Worm (Caenorhabditis elegans) whole organism, L2 larva: Measurements from ENCODE around the gene gpa-4.
A peak's percentile ranks its signal among the peaks of the same experiment; 100 is the strongest.

ENCODE experiments used
- C34F6.9 ChIP-seq: fragments of 150-350 bp; optimal IDR thresholded peaks from 2 replicates; lab custom pipeline; 2014; ENCODE audit warnings: missing biosample characterization, missing genetic modification characterization
- F13H6.1 ChIP-seq: sonication (generic microtip); optimal IDR thresholded peaks from 2 replicates; lab custom pipeline; 2016; ENCODE audit warnings: missing genetic modification characterization, missing compliant biosample characterization
- R02D3.7 ChIP-seq: fragments of 150-350 bp; optimal IDR thresholded peaks from 2 replicates; lab custom pipeline; 2014; ENCODE audit warnings: missing biosample characterization, missing genetic modification characterization
- Y55F3AM.14 ChIP-seq: fragments of 200-800 bp; sonication (Bioruptor generic); optimal IDR thresholded peaks from 2 replicates; lab custom pipeline; 2018; ENCODE audit warnings: mild to moderate bottlenecking, missing genetic modification characterization, missing compliant biosample characterization
- ZK546.5 ChIP-seq: sonication (generic microtip); optimal IDR thresholded peaks from 2 replicates; lab custom pipeline; 2017; ENCODE audit warnings: missing biosample characterization, missing genetic modification characterization
- alr-1 ChIP-seq: fragments of 150-350 bp; optimal IDR thresholded peaks from 2 replicates; lab custom pipeline; 2014; ENCODE audit warnings: missing biosample characterization, missing genetic modification characterization
- aly-2 ChIP-seq: fragments of 150-350 bp; optimal IDR thresholded peaks from 2 replicates; lab custom pipeline; 2014; ENCODE audit warnings: missing biosample characterization, missing genetic modification characterization
- ama-1 ChIP-seq: fragments of 150-350 bp; optimal IDR thresholded peaks from 2 replicates; lab custom pipeline; 2018; ENCODE audit warnings: inconsistent platforms
- blmp-1 ChIP-seq: sonication (generic microtip); optimal IDR thresholded peaks from 2 replicates; lab custom pipeline; 2017; ENCODE audit warnings: missing genetic modification characterization, mild to moderate bottlenecking, missing compliant biosample characterization, antibody characterized with exemption, moderate library complexity; ENCODE audit not compliant: insufficient read depth
- ceh-16 ChIP-seq: fragments of 150-350 bp; optimal IDR thresholded peaks from 2 replicates; lab custom pipeline; 2014; ENCODE audit warnings: missing biosample characterization, missing genetic modification characterization
- ceh-82 ChIP-seq: fragments of 150-350 bp; optimal IDR thresholded peaks from 2 replicates; lab custom pipeline; 2014; ENCODE audit warnings: missing biosample characterization, missing genetic modification characterization
- crh-2 ChIP-seq: sonication (generic microtip); optimal IDR thresholded peaks from 2 replicates; lab custom pipeline; 2017; ENCODE audit warnings: missing biosample characterization, missing genetic modification characterization
- dmd-4 ChIP-seq: sonication (generic microtip); optimal IDR thresholded peaks from 2 replicates; lab custom pipeline; 2017; ENCODE audit warnings: missing biosample characterization, missing genetic modification characterization
- egl-27 ChIP-seq: sonication (generic microtip); optimal IDR thresholded peaks from 3 replicates; lab custom pipeline; 2017; ENCODE audit warnings: missing biosample characterization, missing genetic modification reagents, missing genetic modification characterization
- elt-1 ChIP-seq: fragments of 150-350 bp; optimal IDR thresholded peaks from 2 replicates; lab custom pipeline; 2014; ENCODE audit warnings: missing biosample characterization, missing genetic modification characterization
- elt-3 ChIP-seq: sonication (generic microtip); optimal IDR thresholded peaks from 2 replicates; lab custom pipeline; 2017; ENCODE audit warnings: missing biosample characterization, missing genetic modification characterization
- fos-1 ChIP-seq: fragments of 150-350 bp; optimal IDR thresholded peaks from 2 replicates; lab custom pipeline; 2014; ENCODE audit warnings: missing biosample characterization, missing genetic modification characterization
- gmeb-1 ChIP-seq: fragments of 150-350 bp; optimal IDR thresholded peaks from 2 replicates; lab custom pipeline; 2014; ENCODE audit warnings: missing biosample characterization, missing genetic modification characterization
- lin-11 ChIP-seq: fragments of 150-350 bp; sonication (generic microtip); optimal IDR thresholded peaks from 2 replicates; lab custom pipeline; 2014; ENCODE audit warnings: missing biosample characterization, missing genetic modification characterization, inconsistent platforms, mixed read lengths
- lin-13 ChIP-seq: fragments of 150-350 bp; optimal IDR thresholded peaks from 2 replicates; lab custom pipeline; 2014; ENCODE audit warnings: missing biosample characterization, missing genetic modification reagents, missing genetic modification characterization
- lin-39 ChIP-seq: fragments of 150-350 bp; optimal IDR thresholded peaks from 2 replicates; lab custom pipeline; 2014; ENCODE audit warnings: missing biosample characterization, missing genetic modification reagents, missing genetic modification characterization
- mab-5 ChIP-seq: fragments of 150-350 bp; optimal IDR thresholded peaks from 2 replicates; lab custom pipeline; 2014; ENCODE audit warnings: missing biosample characterization, missing genetic modification characterization
- mbf-1 ChIP-seq: sonication (generic microtip); optimal IDR thresholded peaks from 2 replicates; lab custom pipeline; 2017; ENCODE audit warnings: missing biosample characterization, missing genetic modification characterization
- mdl-1 ChIP-seq, 2 experiments: fragments of 150-350 bp in 1 of 2; sonication (generic microtip) in 1 of 2; optimal IDR thresholded peaks; 2 replicates each; lab custom pipeline; 2017; ENCODE audit warnings: missing biosample characterization in 2 of 2, missing genetic modification characterization in 2 of 2
- nhr-10 ChIP-seq: sonication (generic microtip); optimal IDR thresholded peaks from 2 replicates; lab custom pipeline; 2017; ENCODE audit warnings: missing biosample characterization, missing genetic modification characterization
- nhr-11 ChIP-seq: fragments of 150-350 bp; optimal IDR thresholded peaks from 2 replicates; lab custom pipeline; 2014; ENCODE audit warnings: missing biosample characterization, missing genetic modification characterization
- nhr-12 ChIP-seq: fragments of 150-350 bp; optimal IDR thresholded peaks from 2 replicates; lab custom pipeline; 2014; ENCODE audit warnings: missing biosample characterization, missing genetic modification characterization
- nhr-129 ChIP-seq: fragments of 150-350 bp; optimal IDR thresholded peaks from 2 replicates; lab custom pipeline; 2014; ENCODE audit warnings: missing biosample characterization, missing genetic modification characterization
- nhr-21 ChIP-seq: fragments of 150-350 bp; optimal IDR thresholded peaks from 2 replicates; lab custom pipeline; 2014; ENCODE audit warnings: missing biosample characterization, missing genetic modification characterization
- nhr-23 ChIP-seq: fragments of 150-350 bp; optimal IDR thresholded peaks from 2 replicates; lab custom pipeline; 2014; ENCODE audit warnings: missing biosample characterization, missing genetic modification reagents, missing genetic modification characterization
- nhr-25 ChIP-seq: fragments of 150-350 bp; sonication (generic microtip); optimal IDR thresholded peaks from 3 replicates; lab custom pipeline; 2014; ENCODE audit warnings: missing biosample characterization, missing genetic modification characterization
- nhr-6 ChIP-seq: fragments of 150-350 bp; optimal IDR thresholded peaks from 2 replicates; lab custom pipeline; 2014; ENCODE audit warnings: missing biosample characterization, missing genetic modification characterization
- nhr-77 ChIP-seq: fragments of 150-350 bp; optimal IDR thresholded peaks from 2 replicates; lab custom pipeline; 2014; ENCODE audit warnings: missing biosample characterization, missing genetic modification characterization
- peb-1 ChIP-seq: fragments of 150-350 bp; optimal IDR thresholded peaks from 2 replicates; lab custom pipeline; 2014; ENCODE audit warnings: missing biosample characterization, missing genetic modification characterization
- sem-4 ChIP-seq: fragments of 150-350 bp; optimal IDR thresholded peaks from 2 replicates; lab custom pipeline; 2014; ENCODE audit warnings: missing biosample characterization, missing genetic modification reagents, missing genetic modification characterization
- skn-1 ChIP-seq: sonication (generic microtip); optimal IDR thresholded peaks from 2 replicates; lab custom pipeline; 2017; ENCODE audit warnings: missing biosample characterization, missing genetic modification characterization
- sma-3 ChIP-seq: sonication (generic microtip); optimal IDR thresholded peaks from 2 replicates; lab custom pipeline; 2016; ENCODE audit warnings: missing genetic modification reagents, missing genetic modification characterization, missing compliant biosample characterization
- sma-9 ChIP-seq, 2 experiments: fragments of 150-350 bp in 1 of 2; sonication (generic microtip) in 1 of 2; optimal IDR thresholded peaks; 2 replicates each; lab custom pipeline; 2014 to 2016; ENCODE audit warnings: missing genetic modification characterization in 2 of 2, mild to moderate bottlenecking in 1 of 2, missing biosample characterization in 1 of 2, missing compliant biosample characterization in 1 of 2, missing genetic modification reagents in 1 of 2, moderate library complexity in 1 of 2
- snpc-4 ChIP-seq: fragments of 150-350 bp; optimal IDR thresholded peaks from 2 replicates; lab custom pipeline; 2014; ENCODE audit warnings: missing biosample characterization, missing genetic modification characterization
- unc-39 ChIP-seq: fragments of 150-350 bp; optimal IDR thresholded peaks from 2 replicates; lab custom pipeline; 2014; ENCODE audit warnings: missing biosample characterization, missing genetic modification characterization
- unc-62 ChIP-seq: fragments of 150-350 bp; optimal IDR thresholded peaks from 2 replicates; lab custom pipeline; 2014; ENCODE audit warnings: missing biosample characterization, missing genetic modification reagents, missing genetic modification characterization
- zag-1 ChIP-seq: fragments of 150-350 bp; optimal IDR thresholded peaks from 2 replicates; lab custom pipeline; 2014; ENCODE audit warnings: missing biosample characterization, missing genetic modification characterization
- ztf-1 ChIP-seq: fragments of 200-800 bp; sonication (Bioruptor generic); conservative IDR thresholded peaks from 2 replicates; pipeline ENCODE4 v1.3.6; 2022; ENCODE audit warnings: missing genetic modification characterization, missing compliant biosample characterization
- ztf-11 ChIP-seq: sonication (generic microtip); optimal IDR thresholded peaks from 2 replicates; lab custom pipeline; 2017; ENCODE audit warnings: missing biosample characterization, missing genetic modification characterization
- ztf-4 ChIP-seq: fragments of 150-350 bp; optimal IDR thresholded peaks from 2 replicates; lab custom pipeline; 2014; ENCODE audit warnings: missing biosample characterization, missing genetic modification characterization

Gene gpa-4

DNA sequence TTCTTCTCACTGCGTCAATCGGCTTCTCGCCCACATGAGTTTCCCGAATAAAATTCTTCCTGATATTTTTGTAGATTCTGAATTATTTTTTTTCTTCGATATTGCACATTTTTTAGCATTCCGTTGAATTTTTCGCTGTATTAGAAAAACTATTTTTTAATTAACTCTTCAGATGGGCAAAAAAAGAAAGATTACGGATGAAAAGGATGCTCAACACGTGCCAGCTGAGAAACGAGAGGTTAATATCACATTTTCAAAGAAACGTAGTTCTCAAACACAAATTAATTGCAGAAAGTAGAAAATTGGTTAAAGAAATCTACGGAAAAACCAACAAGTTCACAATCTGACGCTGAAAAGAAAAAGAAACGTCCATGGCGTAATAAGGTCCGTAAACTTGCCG is 5.1 kb upstream of the gpa-4 start, which contains the start of gene rrp-8:
Gene rrp-8 (plus strand): TSS at position 173 of the 400 bp plus-strand sequence.
- TF ChIP-seq ceh-82 (tag; lab: Kevin White, UChicago) = no peak
- no peak for TF ChIP-seq ceh-16 (tag; lab: Kevin White, UChicago)
- no peak for TF ChIP-seq elt-3
- no peak for TF ChIP-seq nhr-12 (tag; lab: Kevin White, UChicago)
- TF ChIP-seq nhr-10 (tag; lab: Kevin White, UChicago) = no peak
- TF ChIP-seq skn-1 (tag; lab: Kevin White, UChicago) = no peak
- no peak for TF ChIP-seq elt-1 (tag; lab: Kevin White, UChicago)
- no peak for TF ChIP-seq C34F6.9 (tag; lab: Kevin White, UChicago)
- no peak for TF ChIP-seq nhr-77 (tag; lab: Kevin White, UChicago)
- TF ChIP-seq blmp-1 = no peak
- TF ChIP-seq, all 48 proteins: peak for 0

- TF ChIP-seq nhr-12 (tag; lab: Kevin White, UChicago) (no peak), dmd-4 (no peak), mbf-1 (tag; lab: Kevin White, UChicago) (no peak), fos-1 (peak; percentile 96)
- TF ChIP-seq, all 48 proteins: peak for 1
Observed at ce11 chrIV:408892-409291, 7.4 kb downstream of the gpa-4 start.

DNA sequence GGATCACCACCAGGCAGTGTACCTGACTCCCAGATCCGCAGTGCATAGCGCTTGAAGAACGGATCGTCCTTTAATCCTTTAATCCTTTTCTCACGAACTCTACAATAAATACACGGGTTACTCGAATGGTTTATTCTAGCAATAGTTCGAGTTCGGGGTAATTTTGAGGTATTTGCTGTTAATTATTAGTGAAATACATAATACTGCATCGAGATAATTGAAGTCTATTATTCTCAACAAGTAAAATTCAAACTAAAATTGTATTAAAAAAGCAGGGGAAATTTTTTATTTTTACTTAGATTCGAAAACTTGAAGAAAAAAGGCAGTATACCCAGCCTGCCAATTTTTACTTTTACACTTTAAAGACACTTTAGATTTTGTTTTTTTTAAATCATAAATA is 8.4 kb downstream of the gpa-4 start, which contains the start of gene kgb-1:
Gene kgb-1 (minus strand): TSS at position 101 of the 400 bp plus-strand sequence.
- TF ChIP-seq nhr-11 (no peak), Y55F3AM.14 (GFP tag; lab: Kevin White, UChicago) (no peak), peb-1 (tag; lab: Kevin White, UChicago) (no peak), snpc-4 (tag; lab: Kevin White, UChicago) (no peak), nhr-23 (tag; lab: Kevin White, UChicago) (no peak), gmeb-1 (tag; lab: Kevin White, UChicago) (no peak), nhr-10 (tag; lab: Kevin White, UChicago) (no peak), crh-2 (tag; lab: Kevin White, UChicago) (no peak), alr-1 (tag; lab: Kevin White, UChicago) (no peak), R02D3.7 (tag; lab: Kevin White, UChicago) (no peak), nhr-77 (tag; lab: Kevin White, UChicago) (no peak), sma-9 (GFP tag; optimal IDR thresholded peaks at IDR 0.05; lab: Kevin White, UChicago) (no peak), sma-9 (tag; optimal IDR thresholded peaks at IDR 0.05; lab: Kevin White, UChicago) (no peak), lin-13 (GFP tag; lab: Kevin White, UChicago) (no peak), nhr-129 (tag; lab: Kevin White, UChicago) (no peak), sem-4 (tag; lab: Kevin White, UChicago) (no peak), mdl-1 (tag; optimal IDR thresholded peaks at IDR 0.05; lab: Kevin White, UChicago) (no peak), F13H6.1 (tag; lab: Kevin White, UChicago) (no peak), mab-5 (tag; lab: Kevin White, UChicago) (no peak), nhr-12 (tag; lab: Kevin White, UChicago) (no peak), nhr-25 (no peak)

ce11 chrIV:410420-410891 is 9.0 kb downstream of the gpa-4 start, which contains the start of gene T07A9.12:
Gene T07A9.12, plus strand, starts transcription at chrIV:410867.
- TF ChIP-seq ama-1 (lab: Kevin White, UChicago) = no peak
- TF ChIP-seq crh-2 (tag; lab: Kevin White, UChicago) = peak; percentile 91
- TF ChIP-seq nhr-77 (tag; lab: Kevin White, UChicago) = no peak
- no peak for TF ChIP-seq ZK546.5
- peak; percentile 77 for TF ChIP-seq fos-1
- no peak for TF ChIP-seq lin-11 (tag; lab: Kevin White, UChicago)
- TF ChIP-seq nhr-129 (tag; lab: Kevin White, UChicago) = peak; percentile 83
- TF ChIP-seq ztf-4 (tag; lab: Kevin White, UChicago) = no peak
- TF ChIP-seq ztf-1 (GFP tag; lab: Robert Waterston, UW) = no peak
- peak; percentile 79 for TF ChIP-seq sma-3 (GFP tag; lab: Kevin White, UChicago)
- TF ChIP-seq ceh-16 (tag; lab: Kevin White, UChicago) = no peak
- TF ChIP-seq mdl-1 (tag; optimal IDR thresholded peaks at IDR 0.05; lab: Kevin White, UChicago) = no peak
- no peak for TF ChIP-seq skn-1 (tag; lab: Kevin White, UChicago)
- TF ChIP-seq F13H6.1 (tag; lab: Kevin White, UChicago) = peak; percentile 80
- no peak for TF ChIP-seq zag-1 (tag; lab: Kevin White, UChicago)
- no peak for TF ChIP-seq Y55F3AM.14 (GFP tag; lab: Kevin White, UChicago)
- peak; percentile 64 for TF ChIP-seq nhr-21 (tag; lab: Kevin White, UChicago)
- TF ChIP-seq sma-9 (GFP tag; optimal IDR thresholded peaks at IDR 0.05; lab: Kevin White, UChicago) = peak; percentile 81
- no peak for TF ChIP-seq sma-9 (tag; optimal IDR thresholded peaks at IDR 0.05; lab: Kevin White, UChicago)
- TF ChIP-seq nhr-11 = no peak
- peak; percentile 79 for TF ChIP-seq nhr-25
- TF ChIP-seq aly-2 (tag; lab: Kevin White, UChicago) = no peak
- TF ChIP-seq nhr-23 (tag; lab: Kevin White, UChicago) = no peak
- no peak for TF ChIP-seq unc-62 (GFP tag; lab: Kevin White, UChicago)
- TF ChIP-seq egl-27 (tag; lab: Kevin White, UChicago) = peak; percentile 9
- peak; percentile 79 for TF ChIP-seq lin-13 (GFP tag; lab: Kevin White, UChicago)
- TF ChIP-seq alr-1 (tag; lab: Kevin White, UChicago) = no peak
- no peak for TF ChIP-seq R02D3.7 (tag; lab: Kevin White, UChicago)
- TF ChIP-seq lin-39 (tag; lab: Kevin White, UChicago) = no peak
- TF ChIP-seq nhr-6 = peak; percentile 64
- TF ChIP-seq C34F6.9 (tag; lab: Kevin White, UChicago) = peak; percentile 81
- TF ChIP-seq mab-5 (tag; lab: Kevin White, UChicago) = no peak
- TF ChIP-seq unc-39 = no peak
- TF ChIP-seq ztf-11 (tag; lab: Kevin White, UChicago) = no peak
